Worm (Caenorhabditis elegans) whole organism, mixed stage, embryonic: Measurements from ENCODE around the gene Y62E10A.23.

Experiments
- ceh-43 ChIP-seq: fragments of 200-800 bp; sonication (Bioruptor generic); optimal IDR thresholded peaks from 2 replicates; lab custom pipeline; 2018; ENCODE audit warnings: mild to moderate bottlenecking, missing genetic modification characterization, moderate library complexity, missing compliant biosample characterization
- nhr-237 ChIP-seq: fragments of 150-350 bp; optimal IDR thresholded peaks from 2 replicates; lab custom pipeline; 2014; ENCODE audit warnings: missing biosample characterization, missing genetic modification characterization
- ztf-11 ChIP-seq: fragments of 150-350 bp; optimal IDR thresholded peaks from 2 replicates; lab custom pipeline; 2014; ENCODE audit warnings: missing biosample characterization, missing genetic modification characterization

DNA sequence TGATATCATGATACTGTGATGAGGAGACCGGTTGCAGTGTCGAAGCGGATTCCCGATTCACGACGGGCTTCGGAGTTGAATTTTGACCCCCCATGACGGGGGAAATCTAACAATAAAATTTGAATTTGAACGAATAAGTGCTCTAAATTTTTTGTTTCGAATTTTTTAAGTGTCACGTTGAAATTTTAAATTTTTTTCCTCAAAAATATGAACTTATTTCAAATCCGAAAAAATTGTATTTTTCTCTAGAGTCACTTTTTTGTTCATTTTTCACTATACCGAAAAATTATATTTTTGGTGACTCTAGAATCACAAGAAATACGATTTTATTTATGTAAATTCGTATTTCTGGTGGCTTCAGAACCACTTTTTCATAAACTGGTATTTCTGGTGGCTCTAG, 27.6 kb upstream of the Y62E10A.23 start, which contains the start of gene W02A2.8:
- no peak for TF ChIP-seq nhr-237 (tag; lab: Kevin White, UChicago)
- no peak for TF ChIP-seq ztf-11 (tag; lab: Kevin White, UChicago)
- no peak for TF ChIP-seq ceh-43
